Fruit fly (Drosophila melanogaster): Measurements from ENCODE around the gene spd-2.
"Not testable (repeated sequence)": the region's sequence is repeated elsewhere in the genome, so short reads cannot be mapped to it uniquely, and the experiment has no call there.

The spd-2 gene

DNA sequence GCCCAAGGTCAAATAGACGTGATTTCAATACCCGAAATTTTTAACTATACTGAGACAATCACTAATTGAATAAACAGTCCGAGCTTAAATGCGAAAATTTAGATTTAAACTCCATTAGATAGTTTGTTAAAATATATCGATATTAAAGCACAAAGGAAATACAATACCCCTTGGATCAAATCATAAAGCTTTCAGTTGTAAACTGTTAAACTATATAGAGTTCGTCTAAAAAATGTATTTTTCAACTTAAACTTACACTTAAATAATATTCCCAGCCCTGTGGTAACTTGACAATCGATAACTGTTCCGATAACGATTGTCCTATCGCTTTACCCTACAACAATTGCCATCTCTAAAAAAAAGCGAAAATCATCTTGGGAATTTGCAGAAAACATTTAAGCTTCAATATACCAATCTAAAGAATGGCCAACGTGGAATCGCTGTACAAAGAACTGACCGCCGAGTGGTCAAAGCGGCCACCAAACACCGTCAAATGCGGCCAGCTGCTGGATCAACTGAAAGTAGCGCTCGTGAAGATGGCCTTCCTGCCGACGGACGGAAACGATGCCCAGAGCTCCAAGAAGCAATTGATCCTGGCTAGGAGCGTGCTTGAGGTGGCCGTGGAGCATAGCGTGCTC lies 12.0 kb downstream of the spd-2 start, which contains the start of gene Rpn12:
Gene Rpn12, plus strand, starts transcription at position 351 of the 638 bp plus-strand sequence.
- TF ChIP-seq Dll (optimal IDR thresholded peaks at IDR 0.05) (no peak), psq (optimal IDR thresholded peaks at IDR 0.05) (no peak), EcR (GFP tag; optimal IDR thresholded peaks at IDR 0.05) (no peak), usp (GFP tag; optimal IDR thresholded peaks at IDR 0.05) (no peak), CG8478 (optimal IDR thresholded peaks at IDR 0.05) (no peak), pan (optimal IDR thresholded peaks at IDR 0.05) (no peak)

DNA sequence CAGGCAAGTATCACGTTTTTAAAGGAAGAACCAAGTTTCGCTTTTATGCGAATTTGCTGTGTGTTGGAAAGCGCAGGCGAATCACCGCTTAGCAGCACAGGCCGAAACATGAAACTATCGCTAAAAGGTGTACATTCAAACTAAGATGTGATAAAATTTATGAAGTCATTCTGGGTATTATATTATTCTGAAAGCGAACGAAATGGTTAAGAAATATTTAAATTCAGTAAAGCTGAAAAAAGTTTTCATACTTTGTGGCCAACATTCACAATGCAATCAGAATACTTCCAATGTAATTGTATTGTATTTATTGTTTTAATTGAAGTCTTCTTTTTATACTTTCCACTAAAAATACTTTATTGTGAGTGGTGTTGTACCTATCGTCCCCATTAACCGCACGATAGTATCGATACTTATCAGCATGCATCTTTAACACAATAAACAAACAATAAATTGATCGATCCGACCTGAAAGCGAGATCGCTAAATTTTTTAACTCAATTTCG lies 13.6 kb downstream of the spd-2 start, which contains the start of gene Smn:
Gene Smn, minus strand, starts transcription at position 347 of the 505 bp plus-strand sequence.
- TF ChIP-seq pan (optimal IDR thresholded peaks at IDR 0.05), result no peak
- no peak for TF ChIP-seq CG8478 (optimal IDR thresholded peaks at IDR 0.05)
- TF ChIP-seq EcR (GFP tag; optimal IDR thresholded peaks at IDR 0.05), result no peak
- TF ChIP-seq usp (GFP tag; optimal IDR thresholded peaks at IDR 0.05), result no peak
- TF ChIP-seq psq (optimal IDR thresholded peaks at IDR 0.05), result no peak
- no peak for TF ChIP-seq Dll (optimal IDR thresholded peaks at IDR 0.05)

DNA sequence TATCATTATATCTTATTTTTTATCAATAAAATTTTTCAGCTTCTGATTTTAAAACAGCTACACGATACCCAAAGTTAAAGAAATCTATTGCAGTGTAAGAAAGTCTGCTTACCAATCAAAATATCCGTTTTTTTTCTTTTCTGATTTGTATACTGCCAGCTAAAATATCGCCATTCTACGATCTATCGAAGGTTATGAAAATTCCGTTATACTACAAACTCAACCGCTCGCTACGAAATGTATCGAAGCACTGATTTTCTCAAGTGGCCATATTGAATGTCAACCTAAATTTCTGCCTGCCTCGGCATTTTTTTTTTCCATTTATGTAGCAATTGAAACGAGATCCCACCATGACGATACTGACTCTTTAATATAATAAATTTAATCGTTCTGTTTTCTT lies 14.8 kb downstream of the spd-2 start, which contains the start of gene nxf2:
Gene nxf2, minus strand, starts transcription at position 258 of the 400 bp plus-strand sequence.
- no peak for TF ChIP-seq EcR (GFP tag; optimal IDR thresholded peaks at IDR 0.05)

DNA sequence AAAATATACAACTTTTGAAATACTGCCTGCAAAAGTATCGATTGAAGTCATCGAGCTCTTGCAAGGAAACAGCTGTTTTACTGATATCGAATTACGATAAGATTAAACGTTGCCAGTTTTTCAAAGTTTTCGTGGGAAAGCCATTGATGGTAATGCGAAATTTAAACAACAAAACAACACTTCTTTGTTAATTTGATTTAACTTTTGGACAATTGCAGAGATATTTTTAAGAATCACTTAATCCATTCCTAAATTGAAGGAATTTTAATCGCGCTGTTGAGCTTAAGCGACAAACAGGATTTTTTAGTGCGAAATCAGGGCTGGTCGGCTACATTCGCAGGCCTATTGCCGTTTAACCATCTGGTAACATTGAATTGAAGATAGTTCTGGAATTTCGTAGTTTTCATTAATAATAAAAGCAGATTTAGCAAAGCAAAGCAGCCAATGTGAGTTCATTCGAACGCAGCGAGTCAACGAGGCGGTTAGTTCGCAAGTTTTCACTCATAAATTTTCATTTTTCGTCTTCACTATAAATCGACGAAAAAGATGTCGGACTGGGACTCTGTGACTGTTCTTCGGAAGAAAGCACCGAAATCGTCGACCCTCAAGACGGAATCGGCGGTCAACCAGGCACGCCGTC lies 20.4 kb downstream of the spd-2 start, which contains the start of gene mbf1:
Gene mbf1, plus strand, starts transcription at position 130 of the 640 bp plus-strand sequence.
- TF ChIP-seq Dll (optimal IDR thresholded peaks at IDR 0.05), result no peak
- no peak for TF ChIP-seq psq (optimal IDR thresholded peaks at IDR 0.05)
- no peak for TF ChIP-seq EcR (GFP tag; optimal IDR thresholded peaks at IDR 0.05)
- TF ChIP-seq CG8478 (optimal IDR thresholded peaks at IDR 0.05), result no peak
- TF ChIP-seq pan (optimal IDR thresholded peaks at IDR 0.05), result no peak

DNA sequence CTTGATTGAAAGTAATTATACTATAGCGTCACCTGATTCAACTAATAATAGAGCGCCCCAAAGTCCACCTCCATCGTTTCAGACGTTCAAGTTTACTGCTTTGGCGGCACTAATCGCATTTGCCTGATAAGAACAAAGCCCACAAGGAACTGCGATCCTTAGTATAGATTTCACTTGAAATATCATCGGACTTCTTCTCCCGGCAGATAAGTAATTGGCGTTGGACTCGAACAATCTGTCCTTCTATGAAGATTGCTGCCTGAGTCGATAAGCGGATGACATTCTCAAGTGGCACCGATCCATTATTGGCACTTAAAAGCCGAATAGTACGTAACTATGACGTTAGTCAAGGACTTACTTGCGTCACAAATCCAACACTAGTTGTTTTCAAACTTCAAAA lies 21.6 kb downstream of the spd-2 start, which contains the start of gene Mipp1:
Gene Mipp1, minus strand, starts transcription at position 101 of the 400 bp plus-strand sequence.
- TF ChIP-seq CG8478 (optimal IDR thresholded peaks at IDR 0.05); usp (GFP tag; optimal IDR thresholded peaks at IDR 0.05); pan (optimal IDR thresholded peaks at IDR 0.05): not testable (repeated sequence)

DNA sequence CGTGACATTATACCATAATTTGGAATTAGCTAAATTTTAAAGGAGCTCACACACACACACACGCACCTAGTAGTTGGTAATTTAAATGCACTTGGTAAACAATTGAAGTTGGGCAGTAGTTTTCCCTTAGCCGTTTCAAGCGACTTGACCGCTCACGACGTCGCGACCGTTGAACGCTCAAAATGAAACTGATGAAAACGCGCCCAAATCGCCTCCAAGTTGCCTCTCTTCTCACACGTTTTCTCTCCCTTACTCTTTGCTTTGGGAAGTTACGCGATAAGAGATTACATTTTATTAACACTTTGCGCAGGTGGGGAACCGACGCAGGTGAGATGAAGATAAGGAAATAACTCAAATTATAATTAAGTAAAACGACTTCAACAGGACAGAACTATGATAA lies 22.6 kb downstream of the spd-2 start:
- no peak for TF ChIP-seq psq (optimal IDR thresholded peaks at IDR 0.05)
- no peak for TF ChIP-seq usp (GFP tag; optimal IDR thresholded peaks at IDR 0.05)
- TF ChIP-seq pan (optimal IDR thresholded peaks at IDR 0.05), result no peak
- no peak for TF ChIP-seq Dll (optimal IDR thresholded peaks at IDR 0.05)
- TF ChIP-seq EcR (GFP tag; optimal IDR thresholded peaks at IDR 0.05), result no peak
- no peak for TF ChIP-seq CG8478 (optimal IDR thresholded peaks at IDR 0.05)

DNA sequence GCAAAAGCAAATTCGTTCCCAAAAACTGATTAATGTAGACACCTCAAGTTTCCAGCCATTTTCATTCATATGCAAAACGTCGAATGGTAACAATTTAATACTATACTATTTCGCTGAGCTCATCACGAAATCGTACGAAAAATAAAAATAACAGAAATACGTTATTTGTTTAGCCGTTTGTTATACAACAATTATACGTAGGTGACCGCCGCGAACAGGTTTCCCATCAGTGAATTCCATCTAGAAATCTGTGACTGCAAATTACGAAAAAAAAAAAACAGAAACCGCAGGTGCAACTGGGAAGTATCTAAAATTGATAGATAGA lies 23.1 kb downstream of the spd-2 start:
- TF ChIP-seq EcR (GFP tag; optimal IDR thresholded peaks at IDR 0.05), result no peak
- TF ChIP-seq usp (GFP tag; optimal IDR thresholded peaks at IDR 0.05), result no peak
- no peak for TF ChIP-seq CG8478 (optimal IDR thresholded peaks at IDR 0.05)
- no peak for TF ChIP-seq Dll (optimal IDR thresholded peaks at IDR 0.05)
- TF ChIP-seq psq (optimal IDR thresholded peaks at IDR 0.05), result no peak
- no peak for TF ChIP-seq pan (optimal IDR thresholded peaks at IDR 0.05)

DNA sequence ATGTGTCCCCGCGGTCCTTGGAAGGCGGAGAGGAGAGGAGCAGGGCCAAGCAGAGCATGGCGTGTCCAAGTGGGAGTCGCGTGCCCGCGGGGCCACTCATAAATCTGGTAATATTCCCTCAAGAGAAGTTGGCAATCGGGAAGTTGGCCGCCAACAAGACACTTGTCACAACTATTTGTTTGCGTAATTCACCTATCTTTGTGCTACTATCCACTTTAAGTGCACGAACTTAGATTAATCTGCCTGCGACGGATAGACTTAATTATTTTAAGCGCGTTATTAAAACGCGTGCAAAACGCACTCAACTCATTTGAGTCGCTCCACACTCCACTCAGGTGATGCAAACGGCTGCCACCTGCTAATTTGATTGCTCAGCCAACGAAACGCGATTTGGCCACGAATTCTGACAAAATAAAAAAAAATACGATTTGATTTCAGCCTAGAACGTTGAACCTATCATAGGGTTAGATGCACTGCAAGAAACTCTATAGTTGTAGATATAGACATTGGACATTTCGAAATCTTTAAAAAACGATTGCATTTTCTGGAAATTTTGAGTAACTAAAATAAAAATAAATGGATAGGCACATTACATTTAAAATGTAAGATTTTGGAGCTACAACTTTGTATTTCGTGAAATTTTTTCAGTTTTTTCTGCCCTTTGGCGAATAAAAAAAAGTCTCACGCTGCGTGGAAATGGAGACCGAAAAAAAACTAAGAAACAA lies 23.6 kb downstream of the spd-2 start:
- no peak for TF ChIP-seq usp (GFP tag; optimal IDR thresholded peaks at IDR 0.05)
- TF ChIP-seq Dll (optimal IDR thresholded peaks at IDR 0.05), result no peak
- TF ChIP-seq psq (optimal IDR thresholded peaks at IDR 0.05), result no peak
- TF ChIP-seq EcR (GFP tag; optimal IDR thresholded peaks at IDR 0.05), result no peak
- no peak for TF ChIP-seq CG8478 (optimal IDR thresholded peaks at IDR 0.05)
- TF ChIP-seq pan (optimal IDR thresholded peaks at IDR 0.05), result no peak

DNA sequence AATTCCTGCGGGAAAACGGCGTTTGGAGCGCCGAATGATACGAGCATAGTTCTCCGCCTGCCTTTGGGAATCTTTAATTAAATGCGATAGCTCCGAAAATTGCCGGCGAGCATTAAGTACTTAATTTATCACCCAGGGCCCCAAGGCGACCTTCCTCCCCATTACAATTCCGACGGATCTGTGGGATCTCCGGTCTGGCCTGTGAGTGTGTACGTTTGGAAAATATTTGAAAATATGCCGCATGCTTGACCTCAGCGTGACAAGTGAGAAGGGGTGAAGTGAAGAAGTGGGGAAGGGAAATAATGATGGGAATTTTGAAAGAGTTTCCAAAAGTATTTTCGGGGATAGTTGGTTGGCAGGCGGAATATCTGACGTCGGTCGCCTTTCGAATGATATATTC lies 25.4 kb downstream of the spd-2 start:
- TF ChIP-seq CG8478 (optimal IDR thresholded peaks at IDR 0.05) (no peak), usp (GFP tag; optimal IDR thresholded peaks at IDR 0.05) (no peak)

DNA sequence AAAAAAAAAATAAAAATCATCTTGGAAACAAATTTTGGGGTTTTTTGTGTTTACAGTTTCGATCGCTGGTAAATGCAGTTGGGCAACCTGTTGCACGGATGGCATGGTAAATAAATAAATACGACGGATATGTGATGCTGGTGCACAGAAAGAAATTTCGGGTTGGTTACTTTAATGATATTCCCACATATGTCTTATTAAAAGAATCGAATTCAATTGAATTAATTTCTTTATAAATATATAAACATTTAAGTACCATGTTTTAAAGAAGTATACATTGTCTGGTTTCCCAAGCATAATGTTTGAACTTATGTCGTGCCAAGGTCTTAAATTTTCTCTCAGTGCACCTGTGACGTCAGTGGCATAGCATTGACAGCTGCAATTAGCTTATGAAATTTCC lies 27.3 kb downstream of the spd-2 start:
- TF ChIP-seq pan (optimal IDR thresholded peaks at IDR 0.05), result no peak
- no peak for TF ChIP-seq psq (optimal IDR thresholded peaks at IDR 0.05)
- no peak for TF ChIP-seq Dll (optimal IDR thresholded peaks at IDR 0.05)
- TF ChIP-seq usp (GFP tag; optimal IDR thresholded peaks at IDR 0.05), result no peak
- TF ChIP-seq EcR (GFP tag; optimal IDR thresholded peaks at IDR 0.05), result no peak
- TF ChIP-seq CG8478 (optimal IDR thresholded peaks at IDR 0.05), result no peak

DNA sequence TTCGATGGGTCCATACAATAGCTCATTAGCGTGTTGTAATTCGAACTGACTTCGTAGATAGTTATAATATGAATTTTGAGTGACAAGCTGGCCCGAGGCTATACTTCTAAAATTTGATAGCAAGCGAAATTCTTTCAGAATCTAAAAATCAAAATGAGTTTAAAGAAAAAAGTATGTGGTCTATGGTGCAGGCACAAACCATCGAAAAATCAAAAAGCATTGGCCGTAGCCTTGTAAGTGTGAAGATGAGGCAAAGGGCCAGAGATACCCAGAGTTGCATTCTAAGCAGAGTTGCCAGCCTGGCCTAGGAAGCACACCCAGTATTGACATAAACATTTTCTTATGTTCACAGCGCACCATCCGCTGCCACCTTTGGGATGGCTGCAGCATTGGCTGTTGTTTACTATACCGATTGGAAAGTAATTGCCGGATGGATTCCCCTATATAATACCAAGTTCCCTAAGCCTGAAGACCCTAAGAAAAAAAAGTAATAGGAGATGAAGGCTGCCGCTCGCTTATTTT lies 28.1 kb downstream of the spd-2 start, which contains the start of gene UQCR-6.4L:
Gene UQCR-6.4L, plus strand, starts transcription at position 51 of the 522 bp plus-strand sequence.
- no peak for TF ChIP-seq psq (optimal IDR thresholded peaks at IDR 0.05)
- TF ChIP-seq CG8478 (optimal IDR thresholded peaks at IDR 0.05), result no peak
- TF ChIP-seq Dll (optimal IDR thresholded peaks at IDR 0.05), result no peak
- TF ChIP-seq usp (GFP tag; optimal IDR thresholded peaks at IDR 0.05), result no peak
- no peak for TF ChIP-seq EcR (GFP tag; optimal IDR thresholded peaks at IDR 0.05)
- TF ChIP-seq pan (optimal IDR thresholded peaks at IDR 0.05), result no peak

DNA sequence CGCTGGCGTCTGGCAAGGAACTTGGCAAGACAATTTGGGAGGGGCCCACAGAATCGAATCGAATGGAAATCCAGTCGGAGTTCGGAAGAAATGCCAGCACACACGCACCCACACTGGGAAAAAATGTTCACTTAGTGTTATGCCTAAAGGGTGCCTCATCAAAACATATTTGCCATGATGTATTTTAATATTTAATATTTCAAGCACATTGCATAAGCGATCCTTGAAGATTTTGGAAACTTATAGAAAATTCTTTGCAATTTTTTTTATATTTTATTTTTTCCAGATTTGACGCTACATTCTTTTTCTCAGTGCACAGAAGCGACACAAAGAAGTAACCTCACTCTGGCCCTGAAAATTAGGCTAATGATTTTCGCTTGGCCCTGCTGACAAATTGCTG lies 28.7 kb downstream of the spd-2 start:
- TF ChIP-seq psq (optimal IDR thresholded peaks at IDR 0.05) (no peak), pan (optimal IDR thresholded peaks at IDR 0.05) (no peak), CG8478 (optimal IDR thresholded peaks at IDR 0.05) (no peak), Dll (optimal IDR thresholded peaks at IDR 0.05) (no peak), usp (GFP tag; optimal IDR thresholded peaks at IDR 0.05) (no peak), EcR (GFP tag; optimal IDR thresholded peaks at IDR 0.05) (no peak)

Measured in whole organism.